Worm (Caenorhabditis elegans): ENCODE measurements around the gene Y70C5A.4.
A peak's percentile ranks its signal among the peaks of the same experiment; 100 is the strongest.

The Y70C5A.4 gene

ce11 chrV:16575900-16576299 is 41.7 kb upstream of the Y70C5A.4 start, which contains the start of gene str-151:
str-151 (plus strand) TSS chrV:16576200.
- TF ChIP-seq unc-39 (tag; optimal IDR thresholded peaks at IDR 0.05): no peak
- TF ChIP-seq cey-2 (tag; optimal IDR thresholded peaks at IDR 0.05; ENCODE audit: borderline replicate concordance, insufficient read depth): no peak
- no peak for TF ChIP-seq hif-1 (tag; optimal IDR thresholded peaks at IDR 0.05)
- no peak for TF ChIP-seq pqm-1 (tag; optimal IDR thresholded peaks at IDR 0.05)
- TF ChIP-seq lin-15B (tag; optimal IDR thresholded peaks at IDR 0.05): no peak
- TF ChIP-seq attf-4 (tag; optimal IDR thresholded peaks at IDR 0.05): no peak
- no peak for TF ChIP-seq F49E8.2 (tag; optimal IDR thresholded peaks at IDR 0.05; ENCODE audit: borderline replicate concordance)

ce11 chrV:16580424-16580823 is 37.1 kb upstream of the Y70C5A.4 start, which contains the start of gene nhr-271:
nhr-271 (minus strand) TSS chrV:16580524.
- TF ChIP-seq ztf-11 (tag; optimal IDR thresholded peaks at IDR 0.05): no peak
- no peak for TF ChIP-seq tag-97 (GFP tag; IDR thresholded peaks at IDR 0.05)
- no peak for TF ChIP-seq Y5F2A.4 (GFP tag; optimal IDR thresholded peaks at IDR 0.05)
- no peak for TF ChIP-seq ceh-82 (tag; optimal IDR thresholded peaks at IDR 0.05)
- no peak for TF ChIP-seq F37D6.2 (tag; optimal IDR thresholded peaks at IDR 0.05)
- TF ChIP-seq tra-1 (GFP tag; IDR thresholded peaks at IDR 0.05): no peak
- TF ChIP-seq Y75B8A.6 (GFP tag; IDR thresholded peaks at IDR 0.05): no peak
- no peak for TF ChIP-seq ceh-44 (GFP tag; IDR thresholded peaks at IDR 0.05)
- no peak for TF ChIP-seq lin-13 (GFP tag; optimal IDR thresholded peaks at IDR 0.05)
- TF ChIP-seq dve-1 (tag; optimal IDR thresholded peaks at IDR 0.05; ENCODE audit: insufficient read depth): no peak
- TF ChIP-seq Y48G9A.11 (GFP tag; IDR thresholded peaks at IDR 0.05): no peak
- no peak for TF ChIP-seq mep-1 (tag; optimal IDR thresholded peaks at IDR 0.05)
- TF ChIP-seq F10B5.3 (tag; optimal IDR thresholded peaks at IDR 0.05): no peak
- TF ChIP-seq nhr-76 (tag; optimal IDR thresholded peaks at IDR 0.05): no peak
- TF ChIP-seq nhr-28 (tag; optimal IDR thresholded peaks at IDR 0.05): no peak
- TF ChIP-seq madf-5 (GFP tag; IDR thresholded peaks at IDR 0.05): no peak
- no peak for TF ChIP-seq ama-1 (optimal IDR thresholded peaks at IDR 0.05)
- TF ChIP-seq saeg-2 (GFP tag; IDR thresholded peaks at IDR 0.05): no peak
- no peak for TF ChIP-seq daf-19 (GFP tag; conservative IDR thresholded peaks at IDR 0.05)
- TF ChIP-seq T20F7.1 (GFP tag; optimal IDR thresholded peaks at IDR 0.05): no peak

DNA sequence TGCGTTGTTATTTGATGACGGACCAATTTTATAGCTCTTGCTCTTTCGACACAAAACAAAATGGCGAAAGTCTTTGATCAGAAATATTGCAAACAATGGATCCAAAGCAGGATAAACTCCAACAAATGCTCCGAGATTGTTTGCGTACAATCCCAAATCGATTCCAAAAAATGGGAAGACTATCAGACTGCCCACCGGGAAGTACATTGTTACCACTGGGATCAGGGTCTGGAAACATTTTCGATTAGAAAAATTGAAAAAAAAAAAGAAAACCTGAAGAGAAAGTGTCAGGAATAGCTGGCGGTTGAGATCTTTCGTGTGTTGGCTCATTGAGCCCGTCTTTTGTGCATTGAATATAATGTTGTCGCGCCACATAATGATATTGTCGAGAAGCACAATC is 36.5 kb upstream of the Y70C5A.4 start:
- TF ChIP-seq aha-1 (tag) (peak; percentile 46), zfp-3 (GFP tag; conservative IDR thresholded peaks at IDR 0.05) (no peak)

- TF ChIP-seq snpc-4 (tag; optimal IDR thresholded peaks at IDR 0.05): no peak
- TF ChIP-seq T20F7.1 (GFP tag; optimal IDR thresholded peaks at IDR 0.05): no peak
- TF ChIP-seq daf-12 (tag; optimal IDR thresholded peaks at IDR 0.05): no peak
These were observed 34.6 kb upstream of the Y70C5A.4 start, which contains the start of gene str-150 for ce11 chrV:16582973-16583372. str-150 (plus strand) TSS chrV:16583273.

DNA sequence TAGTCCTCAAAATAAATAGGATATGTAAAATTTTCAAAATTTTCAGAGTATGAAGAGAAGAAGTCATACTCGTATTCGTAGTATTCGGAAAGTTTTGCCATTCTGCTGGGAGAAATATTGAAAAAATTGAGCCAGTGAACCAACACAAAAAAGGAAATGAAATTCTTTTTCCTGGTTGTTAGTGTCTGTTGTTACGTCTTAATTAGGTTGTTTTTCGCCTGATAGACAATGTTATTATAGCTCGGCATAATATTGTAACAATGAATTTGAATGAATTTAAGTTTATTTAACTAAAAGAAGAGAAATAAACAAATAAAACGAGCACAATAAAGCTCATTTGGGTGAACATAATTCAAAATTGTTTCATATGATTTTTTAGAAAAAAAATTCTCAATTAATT is 29.1 kb upstream of the Y70C5A.4 start, which contains the start of gene srw-73:
Gene srw-73, minus strand, starts transcription at position 101 of the 400 bp plus-strand sequence.
- TF ChIP-seq mxl-2 (GFP tag; conservative IDR thresholded peaks at IDR 0.05) (no peak), D1046.2 (GFP tag; IDR thresholded peaks at IDR 0.05) (no peak), hlh-30 (tag; optimal IDR thresholded peaks at IDR 0.05; ENCODE audit: insufficient read depth) (no peak), nhr-77 (tag; optimal IDR thresholded peaks at IDR 0.05) (no peak), nhr-41 (GFP tag; IDR thresholded peaks at IDR 0.05) (no peak), nhr-237 (tag; optimal IDR thresholded peaks at IDR 0.05) (no peak), sdz-12 (GFP tag; optimal IDR thresholded peaks at IDR 0.05) (no peak), unc-130 (GFP tag; optimal IDR thresholded peaks at IDR 0.05) (no peak), daf-19 (GFP tag; conservative IDR thresholded peaks at IDR 0.05) (no peak), Y75B8A.6 (GFP tag; IDR thresholded peaks at IDR 0.05) (no peak), lin-38 (GFP tag; IDR thresholded peaks at IDR 0.05) (no peak), R02D3.7 (tag; optimal IDR thresholded peaks at IDR 0.05) (no peak), dmd-6 (GFP tag; IDR thresholded peaks at IDR 0.05) (no peak), attf-4 (tag; optimal IDR thresholded peaks at IDR 0.05) (no peak), lir-3 (tag; optimal IDR thresholded peaks at IDR 0.05) (no peak), mxl-3 (GFP tag; optimal IDR thresholded peaks at IDR 0.05) (no peak), Y48G9A.11 (GFP tag; IDR thresholded peaks at IDR 0.05) (no peak), ama-1 (optimal IDR thresholded peaks at IDR 0.05) (no peak)

All from whole organism, L4 larva.